Fruit fly (Drosophila melanogaster): ENCODE data around the gene RabGGTb.

- TF ChIP-seq CG2116 (GFP tag; optimal IDR thresholded peaks at IDR 0.05), result no peak
- TF ChIP-seq cas (GFP tag; IDR thresholded peaks at IDR 0.05), result no peak
- no peak for TF ChIP-seq sima (GFP tag; optimal IDR thresholded peaks at IDR 0.05)
- no peak for TF ChIP-seq Doc2 (GFP tag; IDR thresholded peaks at IDR 0.05)
- no peak for TF ChIP-seq klu (GFP tag; IDR thresholded peaks at IDR 0.05)
- TF ChIP-seq gfzf (GFP tag; optimal IDR thresholded peaks at IDR 0.05), result no peak
- no peak for TF ChIP-seq CG9727 (GFP tag; optimal IDR thresholded peaks at IDR 0.05)
Observed at dm6 chr2L:2903649-2904048, 24.7 kb downstream of the RabGGTb start.

All from whole organism, embryonic.